Fruit fly (Drosophila melanogaster): ENCODE results near the gene AOX1.

dm6 chr3R:15513208-15513607 lies 23.9 kb downstream of the AOX1 start:
- TF ChIP-seq dl (GFP tag; optimal IDR thresholded peaks at IDR 0.05; ENCODE audit: insufficient read depth in 1 of 2, partially characterized antibody in 2 of 2) (no peak), pan (optimal IDR thresholded peaks at IDR 0.05) (no peak), OdsH (GFP tag; optimal IDR thresholded peaks at IDR 0.05) (no peak), br (GFP tag; optimal IDR thresholded peaks at IDR 0.05) (no peak), psq (GFP tag; optimal IDR thresholded peaks at IDR 0.05) (no peak), usp (GFP tag; optimal IDR thresholded peaks at IDR 0.05) (no peak), GATAd (GFP tag; optimal IDR thresholded peaks at IDR 0.05) (no peak), h (GFP tag; optimal IDR thresholded peaks at IDR 0.05) (no peak), sage (GFP tag; optimal IDR thresholded peaks at IDR 0.05) (no peak)

Measured in whole organism, wandering third instar larva.